Fruit fly (Drosophila melanogaster): ENCODE data around the gene Gcn5.

dm6 chr3L:12549471-12549870 is 25.7 kb upstream of the Gcn5 start:
- TF ChIP-seq psq (GFP tag; optimal IDR thresholded peaks at IDR 0.05) (no peak), rgr (GFP tag; optimal IDR thresholded peaks at IDR 0.05) (no peak), CrebA (GFP tag; optimal IDR thresholded peaks at IDR 0.05; ENCODE audit: borderline replicate concordance) (no peak), dl (GFP tag; optimal IDR thresholded peaks at IDR 0.05; ENCODE audit: insufficient read depth in 1 of 2, partially characterized antibody in 2 of 2) (no peak), pan (optimal IDR thresholded peaks at IDR 0.05) (no peak), Myc (optimal IDR thresholded peaks at IDR 0.05) (no peak)

All from whole organism, wandering third instar larva.